Worm (Caenorhabditis elegans) whole organism, young adult: ENCODE measurements around the gene orc-4.

Source experiments
- K12H6.12 ChIP-seq: fragments of 200-800 bp; sonication (Bioruptor generic); optimal IDR thresholded peaks from 2 replicates; lab custom pipeline; 2018; ENCODE audit warnings: mild to moderate bottlenecking, missing genetic modification characterization, missing compliant biosample characterization
- T26A5.8 ChIP-seq: sonication (generic microtip); optimal IDR thresholded peaks from 2 replicates; lab custom pipeline; 2016; ENCODE audit warnings: missing genetic modification characterization, missing compliant biosample characterization
- ZK185.1 ChIP-seq: sonication (generic microtip); optimal IDR thresholded peaks from 2 replicates; lab custom pipeline; 2016; ENCODE audit warnings: mild to moderate bottlenecking, missing genetic modification characterization, missing compliant biosample characterization; ENCODE audit not compliant: poor library complexity, severe bottlenecking
- fkh-3 ChIP-seq: sonication (generic microtip); optimal IDR thresholded peaks from 2 replicates; lab custom pipeline; 2016; ENCODE audit warnings: mild to moderate bottlenecking, missing genetic modification characterization, missing compliant biosample characterization
- gei-17 ChIP-seq: fragments of 200-800 bp; sonication (Bioruptor generic); optimal IDR thresholded peaks from 2 replicates; lab custom pipeline; 2018; ENCODE audit warnings: mild to moderate bottlenecking, missing genetic modification characterization, missing compliant biosample characterization
- madf-6 ChIP-seq: fragments of 200-800 bp; sonication (Bioruptor generic); IDR thresholded peaks from 2 replicates; pipeline ENCODE4 v1.3.6; 2022; ENCODE audit warnings: missing genetic modification reagents, missing genetic modification characterization, missing compliant biosample characterization
- mes-4 ChIP-seq: sonication (generic microtip); optimal IDR thresholded peaks from 2 replicates; lab custom pipeline; 2016; ENCODE audit warnings: missing genotype, missing genetic modification characterization, missing compliant biosample characterization
- nhr-179 ChIP-seq: sonication (generic microtip); optimal IDR thresholded peaks from 2 replicates; lab custom pipeline; 2016; ENCODE audit warnings: mild to moderate bottlenecking, missing genetic modification characterization, missing compliant biosample characterization
- snpc-4 ChIP-seq, 5 experiments: fragments of 150-350 bp in 1 of 5; sonication (generic microtip) in 4 of 5; optimal IDR thresholded peaks; 2 replicates each; lab custom pipeline; 2014 to 2018; ENCODE audit warnings: missing genetic modification characterization in 5 of 5, missing biosample characterization in 3 of 5, antibody characterized with exemption in 2 of 5, mild to moderate bottlenecking in 2 of 5, missing compliant biosample characterization in 2 of 5, missing genotype in 2 of 5, moderate library complexity in 2 of 5, missing genetic modification reagents in 1 of 5
- tlf-1 ChIP-seq: fragments of 200-800 bp; sonication (Bioruptor generic); optimal IDR thresholded peaks from 2 replicates; lab custom pipeline; 2018; ENCODE audit warnings: mild to moderate bottlenecking, missing genetic modification characterization, missing compliant biosample characterization
- ztf-28 ChIP-seq: fragments of 200-800 bp; sonication (Bioruptor generic); IDR thresholded peaks from 2 replicates; pipeline ENCODE4 v1.3.6; 2022; ENCODE audit warnings: missing genetic modification reagents, missing genetic modification characterization, missing compliant biosample characterization
- ztf-3 ChIP-seq: fragments of 200-800 bp; sonication (Bioruptor generic); optimal IDR thresholded peaks from 2 replicates; lab custom pipeline; 2018; ENCODE audit warnings: mild to moderate bottlenecking, missing genetic modification characterization, missing compliant biosample characterization
- ztf-6 ChIP-seq: fragments of 200-800 bp; sonication (Bioruptor generic); IDR thresholded peaks from 2 replicates; pipeline ENCODE4 v1.3.6; 2022; ENCODE audit warnings: missing genetic modification reagents, missing genetic modification characterization, missing compliant biosample characterization

DNA sequence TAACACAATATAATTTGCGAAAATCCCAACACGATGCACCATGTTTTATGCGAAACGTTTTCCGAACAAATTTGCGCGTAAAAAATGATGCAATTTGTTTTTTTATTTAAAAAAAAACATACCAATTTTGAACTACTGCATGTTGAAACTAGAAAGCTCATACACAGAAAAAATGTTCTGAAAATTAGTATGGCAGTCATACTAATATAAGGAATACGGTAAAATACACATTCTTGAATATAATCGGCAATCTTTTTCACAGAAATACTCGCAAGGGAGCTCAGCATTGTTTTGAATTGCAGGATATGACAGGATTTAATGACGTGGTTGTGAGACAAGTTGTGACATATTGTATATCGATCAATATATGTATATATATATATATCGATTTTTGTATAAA lies 33.0 kb downstream of the orc-4 start, which contains the start of gene Y39A1A.16:
- TF ChIP-seq tlf-1 (no peak), T26A5.8 (tag; lab: Kevin White, UChicago) (no peak), ztf-28 (GFP tag; lab: Robert Waterston, UW) (no peak), madf-6 (GFP tag; lab: Robert Waterston, UW) (no peak), gei-17 (GFP tag; lab: Kevin White, UChicago) (no peak), mes-4 (tag; lab: Kevin White, UChicago) (no peak), nhr-179 (tag; lab: Kevin White, UChicago) (no peak), ztf-6 (no peak), ZK185.1 (tag; lab: Kevin White, UChicago) (no peak), snpc-4 (GFP tag; optimal IDR thresholded peaks at IDR 0.05; lab: Kevin White, UChicago) (no peak), snpc-4 (tag; optimal IDR thresholded peaks at IDR 0.05; lab: Kevin White, UChicago) (no peak), fkh-3 (no peak), K12H6.12 (tag; lab: Kevin White, UChicago) (no peak), ztf-3 (GFP tag; lab: Kevin White, UChicago) (no peak)
